Worm (Caenorhabditis elegans): Measurements from ENCODE around the gene nhr-208.

The nhr-208 gene

ce11 chrV:12063036-12063435, 31.1 kb upstream of the nhr-208 start, which contains the start of gene clh-6:
TSS of gene clh-6 (minus strand) at chrV:12063368.
- peak; percentile 41 for TF ChIP-seq ama-1 (optimal IDR thresholded peaks at IDR 0.05)
- TF ChIP-seq pat-9 (tag; optimal IDR thresholded peaks at IDR 0.05) = no peak
- TF ChIP-seq elt-4 (tag; optimal IDR thresholded peaks at IDR 0.05) = no peak
- no peak for TF ChIP-seq unc-86 (tag; optimal IDR thresholded peaks at IDR 0.05)
- no peak for TF ChIP-seq ceh-30 (tag; optimal IDR thresholded peaks at IDR 0.05)
- no peak for TF ChIP-seq dve-1 (tag; optimal IDR thresholded peaks at IDR 0.05)

ce11 chrV:12065369-12065768, 28.7 kb upstream of the nhr-208 start, which contains the start of gene pqn-53:
TSS of gene pqn-53 (minus strand) at chrV:12065391.
- peak; percentile 65 for TF ChIP-seq hlh-30 (tag; optimal IDR thresholded peaks at IDR 0.05; ENCODE audit: insufficient read depth)
- no peak for TF ChIP-seq pag-3 (tag; optimal IDR thresholded peaks at IDR 0.05; ENCODE audit: borderline replicate concordance)
- TF ChIP-seq pha-2 (tag; optimal IDR thresholded peaks at IDR 0.05) = no peak
- TF ChIP-seq unc-55 (GFP tag; optimal IDR thresholded peaks at IDR 0.05) = peak; percentile 17
- peak; percentile 8 for TF ChIP-seq rnt-1 (tag; optimal IDR thresholded peaks at IDR 0.05)

- TF ChIP-seq pag-3 (tag; optimal IDR thresholded peaks at IDR 0.05; ENCODE audit: borderline replicate concordance) = no peak
- peak; percentile 86 for TF ChIP-seq hlh-30 (tag; optimal IDR thresholded peaks at IDR 0.05; ENCODE audit: insufficient read depth)
These were observed 28.3 kb upstream of the nhr-208 start for ce11 chrV:12065859-12066258.

- TF ChIP-seq elt-2 (tag; optimal IDR thresholded peaks at IDR 0.05) = no peak
- TF ChIP-seq ref-2 (tag; optimal IDR thresholded peaks at IDR 0.05) = no peak
These were observed 25.7 kb upstream of the nhr-208 start, which contains the start of gene kmo-2 for ce11 chrV:12068437-12068836. TSS of gene kmo-2 (minus strand) at chrV:12068537.

- no peak for TF ChIP-seq ceh-6 (GFP tag; optimal IDR thresholded peaks at IDR 0.05)
- TF ChIP-seq elt-2 (tag; optimal IDR thresholded peaks at IDR 0.05) = no peak
- no peak for TF ChIP-seq hlh-8 (tag; optimal IDR thresholded peaks at IDR 0.05)
- no peak for TF ChIP-seq npax-4 (tag; optimal IDR thresholded peaks at IDR 0.05)
- no peak for TF ChIP-seq hlh-15 (tag; optimal IDR thresholded peaks at IDR 0.05)
- TF ChIP-seq T23F11.4 (GFP tag; optimal IDR thresholded peaks at IDR 0.05) = no peak
- no peak for TF ChIP-seq lin-11 (tag; optimal IDR thresholded peaks at IDR 0.05)
- TF ChIP-seq sdc-2 (tag; optimal IDR thresholded peaks at IDR 0.05) = no peak
- no peak for TF ChIP-seq fax-1 (tag; optimal IDR thresholded peaks at IDR 0.05)
- no peak for TF ChIP-seq Y22D7AL.16 (tag; optimal IDR thresholded peaks at IDR 0.05)
- TF ChIP-seq tbx-7 (tag; optimal IDR thresholded peaks at IDR 0.05) = no peak
- no peak for TF ChIP-seq pros-1 (tag; optimal IDR thresholded peaks at IDR 0.05)
These were observed 23.7 kb upstream of the nhr-208 start, which contains the start of gene kmo-1 for ce11 chrV:12070419-12070818. TSS of gene kmo-1 (minus strand) at chrV:12070519.

- no peak for TF ChIP-seq T23F11.4 (GFP tag; optimal IDR thresholded peaks at IDR 0.05)
- no peak for TF ChIP-seq F13H6.1 (tag; optimal IDR thresholded peaks at IDR 0.05)
- no peak for TF ChIP-seq nhr-232 (tag; optimal IDR thresholded peaks at IDR 0.05)
- no peak for TF ChIP-seq tbx-7 (tag; optimal IDR thresholded peaks at IDR 0.05)
- TF ChIP-seq fkh-6 (tag; optimal IDR thresholded peaks at IDR 0.05) = no peak
- TF ChIP-seq hlh-6 (tag; optimal IDR thresholded peaks at IDR 0.05) = no peak
- TF ChIP-seq lin-11 (tag; optimal IDR thresholded peaks at IDR 0.05) = no peak
- TF ChIP-seq ceh-24 (tag; optimal IDR thresholded peaks at IDR 0.05) = no peak
- TF ChIP-seq tbx-2 (tag; optimal IDR thresholded peaks at IDR 0.05) = no peak
- TF ChIP-seq ama-1 (optimal IDR thresholded peaks at IDR 0.05) = no peak
- TF ChIP-seq che-1 (tag; optimal IDR thresholded peaks at IDR 0.05) = no peak
These were observed 22.6 kb upstream of the nhr-208 start for ce11 chrV:12071483-12071882.

- TF ChIP-seq ztf-16 (tag; optimal IDR thresholded peaks at IDR 0.05) (no peak), zip-5 (tag; optimal IDR thresholded peaks at IDR 0.05) (no peak), ama-1 (optimal IDR thresholded peaks at IDR 0.05) (no peak), sox-4 (tag; optimal IDR thresholded peaks at IDR 0.05) (no peak), unc-42 (tag; optimal IDR thresholded peaks at IDR 0.05) (no peak), ceh-31 (tag; optimal IDR thresholded peaks at IDR 0.05) (no peak), T23F11.4 (GFP tag; optimal IDR thresholded peaks at IDR 0.05) (no peak), hlh-30 (tag; optimal IDR thresholded peaks at IDR 0.05; ENCODE audit: insufficient read depth) (no peak), ceh-6 (GFP tag; optimal IDR thresholded peaks at IDR 0.05) (no peak), unc-3 (GFP tag; conservative IDR thresholded peaks at IDR 0.05) (no peak), unc-3 (tag; optimal IDR thresholded peaks at IDR 0.05) (no peak), ceh-24 (tag; optimal IDR thresholded peaks at IDR 0.05) (no peak), hlh-13 (GFP tag; optimal IDR thresholded peaks at IDR 0.05) (no peak), sdc-2 (tag; optimal IDR thresholded peaks at IDR 0.05) (no peak), ceh-9 (tag; optimal IDR thresholded peaks at IDR 0.05) (no peak), Y22D7AL.16 (tag; optimal IDR thresholded peaks at IDR 0.05) (no peak), rnt-1 (tag; optimal IDR thresholded peaks at IDR 0.05) (no peak), pat-9 (tag; optimal IDR thresholded peaks at IDR 0.05) (no peak), che-1 (tag; optimal IDR thresholded peaks at IDR 0.05) (no peak)
These were observed 19.2 kb upstream of the nhr-208 start, which contains the start of gene R07B7.6 for ce11 chrV:12074886-12075285. TSS of gene R07B7.6 (minus strand) at chrV:12074986.

All from whole organism, late embryonic.